Worm (Caenorhabditis elegans) whole organism, L4/young adult: Measurements from ENCODE around the gene rsr-2.

ENCODE experiments used
- W03F9.2 ChIP-seq: fragments of 150-350 bp; optimal IDR thresholded peaks from 2 replicates; lab custom pipeline; 2014; ENCODE audit warnings: missing biosample characterization, missing genetic modification characterization
- dao-5 ChIP-seq: sonication (generic microtip); optimal IDR thresholded peaks from 2 replicates; lab custom pipeline; 2016; ENCODE audit warnings: missing genotype, missing genetic modification characterization, moderate library complexity, missing compliant biosample characterization
- him-1 ChIP-seq: sonication (generic microtip); optimal IDR thresholded peaks from 2 replicates; lab custom pipeline; 2016; ENCODE audit warnings: missing genotype, missing genetic modification reagents, missing genetic modification characterization, missing compliant biosample characterization

The rsr-2 gene

DNA sequence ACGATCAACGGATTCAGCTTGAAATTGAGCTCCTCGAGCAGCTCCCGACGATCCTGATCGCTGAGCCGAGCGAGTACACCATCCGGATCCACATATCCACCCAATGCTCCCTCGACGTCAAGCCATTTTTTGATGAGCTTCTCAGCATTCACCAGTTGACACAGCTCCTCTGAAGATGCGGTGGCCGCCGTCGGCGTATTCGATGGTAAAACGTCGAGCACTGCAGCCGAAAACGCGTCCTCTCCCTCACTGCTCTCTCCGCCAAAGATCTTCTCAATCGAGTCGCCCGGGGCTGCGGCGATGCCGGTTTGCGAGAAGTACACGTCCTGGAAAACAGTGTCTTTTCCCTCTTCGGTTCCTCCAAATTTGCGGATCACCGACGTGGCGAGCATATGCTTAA, 10.6 kb upstream of the rsr-2 start:
- TF ChIP-seq him-1 (tag; lab: Kevin White, UChicago) (no peak), W03F9.2 (no peak), dao-5 (tag; lab: Kevin White, UChicago) (no peak)

DNA sequence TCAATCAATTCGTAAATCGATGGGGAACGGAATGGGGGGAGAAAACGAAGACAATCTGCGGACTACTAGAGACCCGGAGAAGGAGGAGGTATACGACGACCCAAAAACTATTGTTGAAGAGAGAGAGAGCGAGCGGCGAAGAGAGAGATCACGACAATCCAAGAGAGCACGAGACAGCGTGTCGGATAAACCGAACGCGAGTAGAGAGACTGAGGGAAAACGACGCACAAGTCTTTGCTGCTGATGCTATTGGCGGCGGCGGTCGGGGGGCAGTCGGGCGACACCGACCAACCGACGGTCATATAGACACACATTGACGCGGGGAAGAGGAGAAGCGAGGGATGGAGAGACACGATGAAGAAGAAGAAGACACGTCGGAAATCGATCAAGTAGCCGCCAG, 2.6 kb upstream of the rsr-2 start:
- TF ChIP-seq W03F9.2 (peak; percentile 20), dao-5 (tag; lab: Kevin White, UChicago) (peak; percentile 31), him-1 (tag; lab: Kevin White, UChicago) (peak; percentile 5)

DNA sequence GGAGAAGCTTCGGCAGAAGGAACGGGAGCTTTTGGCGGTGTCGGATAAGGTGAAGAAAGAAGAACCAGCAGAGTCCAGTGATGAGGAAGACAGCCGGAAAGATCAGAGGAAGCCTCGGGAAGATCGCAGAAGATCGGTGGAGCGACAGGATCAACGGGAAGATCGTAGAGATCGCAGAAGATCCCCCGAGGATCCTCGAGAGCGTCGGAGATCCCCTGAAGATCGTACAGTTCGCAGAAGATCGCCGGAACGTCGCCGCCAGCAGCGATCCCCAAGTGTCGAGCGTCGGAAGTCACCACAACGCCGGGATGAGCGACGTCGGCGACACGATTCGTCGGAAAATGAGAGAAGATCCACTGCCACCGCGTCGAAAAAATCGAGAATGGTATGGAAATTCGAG, 1.0 kb downstream of the rsr-2 start:
- TF ChIP-seq him-1 (tag; lab: Kevin White, UChicago) = no peak
- TF ChIP-seq W03F9.2 = no peak
- no peak for TF ChIP-seq dao-5 (tag; lab: Kevin White, UChicago)

DNA sequence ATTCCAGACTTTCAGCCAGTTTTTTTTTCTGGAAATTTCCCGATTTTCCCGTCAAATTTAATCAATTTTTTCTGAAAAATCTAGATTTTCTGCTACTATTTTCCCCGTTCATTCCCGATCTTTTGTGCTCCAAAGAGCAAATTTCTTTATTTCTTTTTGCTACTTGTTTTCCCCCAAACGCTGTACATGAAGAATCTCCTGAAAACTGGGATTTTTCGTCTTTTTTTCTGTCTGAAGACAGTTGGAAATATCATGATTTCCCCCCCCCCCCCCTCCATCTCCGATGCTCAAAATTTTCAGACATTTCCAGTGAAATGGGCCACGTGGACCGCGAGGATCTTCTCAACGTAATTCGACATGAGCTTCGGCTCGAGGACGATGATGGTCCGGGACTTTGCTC, 2.8 kb downstream of the rsr-2 start, which contains the start of gene sinh-1:
sinh-1 (plus strand) TSS at position 301 of the 400 bp plus-strand sequence.
- no peak for TF ChIP-seq dao-5 (tag; lab: Kevin White, UChicago)
- no peak for TF ChIP-seq W03F9.2
- TF ChIP-seq him-1 (tag; lab: Kevin White, UChicago) = no peak

DNA sequence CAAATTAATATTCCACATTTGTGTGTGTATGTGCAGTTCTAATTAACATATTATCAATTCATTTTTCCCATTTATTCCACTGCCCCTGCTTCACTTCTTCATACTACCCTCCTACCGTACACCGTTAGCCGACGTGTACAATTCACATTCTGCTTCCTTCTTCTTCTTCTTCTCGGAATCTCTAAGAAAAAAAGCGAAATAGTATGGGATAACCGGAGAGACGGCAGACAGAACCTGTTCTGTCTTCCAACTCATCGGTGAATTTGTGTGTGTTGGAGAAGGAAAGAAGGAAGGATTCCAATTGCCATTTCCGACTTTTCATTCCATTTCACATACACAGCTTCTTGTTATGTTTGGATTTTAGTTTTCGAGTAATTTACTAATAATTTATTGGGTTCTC, 12.4 kb downstream of the rsr-2 start:
- no peak for TF ChIP-seq dao-5 (tag; lab: Kevin White, UChicago)
- TF ChIP-seq him-1 (tag; lab: Kevin White, UChicago) = no peak
- TF ChIP-seq W03F9.2 = no peak

DNA sequence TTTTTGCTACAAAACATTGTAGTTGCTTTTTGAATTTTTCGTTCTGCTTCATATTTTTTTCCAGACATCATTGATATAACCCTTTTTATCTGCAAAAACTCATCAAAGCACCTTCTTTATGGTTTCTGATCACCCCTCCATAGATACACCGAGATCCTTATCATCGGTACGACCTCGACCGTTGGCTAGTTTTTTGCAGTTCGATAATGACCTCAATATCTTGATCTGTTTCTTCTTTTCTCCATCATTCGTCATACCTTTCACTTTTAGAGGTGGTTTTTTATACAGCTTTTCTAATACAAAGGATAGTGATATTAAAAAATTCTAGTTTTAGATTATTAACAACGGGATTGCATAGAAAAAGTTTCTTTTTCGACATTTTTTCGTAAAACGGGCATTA, 14.3 kb downstream of the rsr-2 start:
- TF ChIP-seq W03F9.2 (no peak), him-1 (tag; lab: Kevin White, UChicago) (no peak), dao-5 (tag; lab: Kevin White, UChicago) (no peak)

DNA sequence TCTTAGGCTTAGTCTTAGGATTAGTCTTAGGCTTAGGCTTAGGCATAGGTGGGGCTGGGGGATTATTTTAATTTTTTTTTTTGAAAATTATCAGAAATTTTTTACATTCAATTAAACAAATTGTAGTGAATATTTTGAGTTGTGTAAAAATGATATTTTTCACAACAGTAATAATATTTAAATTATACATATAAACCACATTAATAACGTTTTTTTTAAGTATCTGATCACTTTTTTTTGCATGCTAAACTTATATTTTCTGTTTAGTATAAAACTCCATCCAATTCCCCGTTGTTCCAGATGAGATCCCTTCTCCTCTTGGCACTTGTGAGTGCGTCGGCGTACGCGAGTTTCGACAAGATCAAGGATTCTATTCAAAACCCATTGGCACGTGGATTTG, 14.9 kb downstream of the rsr-2 start, which contains the start of gene txdc-12.1:
txdc-12.1 (plus strand) TSS at position 301 of the 400 bp plus-strand sequence.
- TF ChIP-seq W03F9.2 (no peak), dao-5 (tag; lab: Kevin White, UChicago) (no peak), him-1 (tag; lab: Kevin White, UChicago) (no peak)

DNA sequence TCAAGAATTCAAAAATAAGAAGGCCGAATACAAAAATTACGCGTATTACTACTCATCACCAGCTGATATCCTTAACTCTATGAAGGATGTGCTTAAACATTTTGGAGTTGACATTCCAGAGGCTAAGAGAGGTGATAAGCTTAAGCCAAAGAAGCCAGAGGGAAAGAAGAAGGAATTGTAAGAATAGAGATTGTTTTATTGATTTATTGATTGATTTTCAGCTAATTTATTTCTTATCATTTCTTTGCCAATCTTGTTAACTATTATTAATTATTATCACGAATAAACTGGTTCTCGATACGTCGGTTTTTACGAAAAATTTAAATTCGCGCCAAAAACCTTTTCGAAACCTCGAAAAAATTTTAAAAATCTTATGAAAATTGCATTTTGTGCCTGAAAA, 16.6 kb downstream of the rsr-2 start:
- TF ChIP-seq him-1 (tag; lab: Kevin White, UChicago) (no peak), W03F9.2 (no peak), dao-5 (tag; lab: Kevin White, UChicago) (no peak)

DNA sequence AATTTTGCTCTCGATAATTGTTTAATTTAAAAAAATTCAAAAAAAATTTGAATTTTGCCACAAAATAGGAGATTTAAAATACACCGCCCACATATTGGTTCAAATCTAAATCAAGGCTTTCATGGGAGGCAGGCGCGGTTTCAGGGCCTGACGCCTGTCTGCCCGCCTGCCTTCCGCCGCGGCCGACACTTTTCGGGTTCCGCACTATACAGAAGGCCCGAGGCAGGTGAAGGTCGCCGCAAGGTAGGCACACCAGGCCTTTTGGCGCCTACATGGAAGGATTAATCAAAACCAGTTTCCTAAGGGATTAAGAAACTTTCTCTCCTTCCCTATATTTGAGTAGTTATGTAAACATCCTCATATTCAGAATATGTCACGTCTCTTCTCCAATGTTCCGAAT, 17.4 kb downstream of the rsr-2 start, which contains the start of gene Y57A10A.24:
Y57A10A.24 (plus strand) TSS at position 396 of the 400 bp plus-strand sequence.
- TF ChIP-seq dao-5 (tag; lab: Kevin White, UChicago) = no peak
- no peak for TF ChIP-seq him-1 (tag; lab: Kevin White, UChicago)
- TF ChIP-seq W03F9.2 = no peak

DNA sequence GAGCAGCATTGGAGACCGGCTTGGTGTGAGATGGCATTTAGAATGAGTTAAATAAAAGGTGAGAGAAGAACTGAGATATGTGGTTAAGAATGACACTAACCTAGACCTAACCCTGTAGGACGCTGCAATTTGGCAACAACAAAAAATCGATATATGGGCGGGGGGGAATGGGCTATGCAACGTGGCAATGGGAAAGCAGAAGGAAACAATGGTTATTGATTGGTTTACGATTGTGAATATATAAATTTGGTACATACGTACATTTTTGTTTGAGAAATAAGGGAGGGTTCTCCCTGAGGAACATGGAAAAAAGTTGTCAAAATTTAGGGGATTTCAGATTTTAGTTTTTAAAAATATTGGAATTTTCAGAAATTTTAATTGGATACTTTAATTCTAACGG, 23.9 kb downstream of the rsr-2 start, which contains the start of gene tag-276:
tag-276 (minus strand) TSS at position 101 of the 400 bp plus-strand sequence.
- no peak for TF ChIP-seq W03F9.2

DNA sequence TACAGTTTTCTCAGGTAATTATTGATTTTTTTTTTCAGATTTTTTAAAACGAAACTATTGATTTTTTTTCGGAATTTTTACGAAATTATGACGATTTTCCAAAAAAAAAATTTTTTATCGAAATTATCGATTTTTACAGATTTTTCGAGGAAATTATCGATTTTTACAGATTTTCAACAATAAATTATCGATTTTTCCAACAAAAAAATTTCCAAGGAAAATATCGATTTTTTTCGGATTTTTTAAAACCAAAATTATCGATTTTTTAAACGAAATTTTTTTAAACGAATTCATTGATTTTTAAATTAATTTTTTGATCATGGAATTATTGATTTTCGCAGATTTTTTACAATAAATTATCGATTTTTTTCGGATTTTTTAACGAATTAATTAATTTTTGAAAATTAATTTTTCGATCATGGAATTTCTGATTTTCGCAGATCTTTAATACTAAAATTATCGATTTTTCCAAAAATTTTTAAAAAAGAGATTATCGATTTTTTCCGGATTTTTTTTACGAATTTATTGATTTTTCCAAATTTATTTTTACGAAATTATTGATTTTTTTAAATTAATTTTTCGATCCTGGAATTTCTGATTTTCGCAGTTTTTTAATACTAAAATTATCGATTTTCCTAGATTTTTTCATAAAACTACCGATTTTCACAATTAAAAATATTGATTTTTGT, 30.5 kb downstream of the rsr-2 start:
- no peak for TF ChIP-seq W03F9.2
- no peak for TF ChIP-seq him-1 (tag; lab: Kevin White, UChicago)
- TF ChIP-seq dao-5 (tag; lab: Kevin White, UChicago) = no peak

DNA sequence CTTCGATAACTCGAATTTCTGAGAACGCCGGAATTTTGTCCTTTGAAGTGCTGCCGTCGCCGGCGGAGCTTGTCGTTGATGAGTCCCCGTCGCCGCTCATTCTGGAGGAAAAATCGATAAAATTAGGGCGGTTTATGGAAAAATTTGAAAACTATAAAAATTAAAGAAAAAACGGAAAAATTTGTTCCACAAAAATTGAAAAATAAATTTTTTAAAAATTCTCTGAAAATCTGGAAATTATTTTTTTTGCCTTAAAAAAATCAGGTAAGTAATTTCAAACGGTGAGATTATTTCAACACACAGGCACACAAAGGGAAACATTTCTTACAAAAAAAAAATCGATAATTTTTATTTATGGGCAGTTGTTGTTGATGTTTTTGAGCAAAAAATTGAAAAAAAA, 31.4 kb downstream of the rsr-2 start, which contains the start of gene parn-2:
parn-2 (minus strand) TSS at position 101 of the 400 bp plus-strand sequence.
- no peak for TF ChIP-seq dao-5 (tag; lab: Kevin White, UChicago)
- no peak for TF ChIP-seq him-1 (tag; lab: Kevin White, UChicago)
- TF ChIP-seq W03F9.2 = no peak

DNA sequence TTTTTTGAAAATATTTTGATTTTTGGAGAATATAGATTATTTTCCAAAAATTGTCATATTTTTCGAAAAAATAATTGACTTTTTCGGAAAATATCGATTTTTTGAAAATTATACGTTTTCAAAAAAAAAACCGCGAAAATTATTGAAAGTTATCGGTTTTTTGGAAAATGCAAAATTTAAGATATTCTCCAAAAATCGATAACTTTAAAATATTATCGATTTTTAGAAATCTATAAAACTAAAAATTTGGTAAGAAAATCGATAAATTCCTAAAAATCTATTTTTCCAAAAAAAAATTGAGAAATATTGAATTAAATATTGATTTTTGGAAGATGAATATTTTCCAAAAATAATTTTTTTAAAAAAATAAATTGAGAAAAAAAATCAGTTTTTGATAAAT, 31.9 kb downstream of the rsr-2 start:
- TF ChIP-seq W03F9.2 (no peak), him-1 (tag; lab: Kevin White, UChicago) (no peak), dao-5 (tag; lab: Kevin White, UChicago) (no peak)

DNA sequence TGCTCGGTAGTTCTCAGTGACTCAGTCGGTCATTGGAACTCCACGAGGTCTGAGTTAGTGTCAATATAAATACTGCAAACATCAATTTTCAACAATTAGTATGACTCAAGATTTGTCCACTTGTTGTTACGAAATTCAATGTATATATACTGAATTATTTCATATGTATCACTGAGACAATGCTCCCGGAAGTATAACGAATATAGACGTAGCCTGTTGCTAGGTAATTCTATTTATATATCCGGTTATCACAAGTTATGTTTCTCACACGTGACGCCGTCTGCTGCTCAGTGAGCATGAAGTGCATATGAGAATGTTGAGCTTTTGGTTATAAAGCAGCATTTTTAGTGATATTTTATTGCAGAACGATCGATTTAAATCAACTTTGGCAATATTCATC, 35.4 kb downstream of the rsr-2 start:
- TF ChIP-seq dao-5 (tag; lab: Kevin White, UChicago) = no peak
- TF ChIP-seq him-1 (tag; lab: Kevin White, UChicago) = no peak
- no peak for TF ChIP-seq W03F9.2
